Worm (Caenorhabditis elegans) whole organism, late embryonic: ENCODE measurements around the gene cul-1.
A peak's percentile ranks its signal among the peaks of the same experiment; 100 is the strongest.

Source experiments
- Y22D7AL.16 ChIP-seq: sonication (generic microtip); optimal IDR thresholded peaks from 2 replicates; lab custom pipeline; 2016; ENCODE audit warnings: missing genetic modification characterization, missing compliant biosample characterization
- ceh-14 ChIP-seq: sonication (generic microtip); optimal IDR thresholded peaks from 2 replicates; lab custom pipeline; 2016; ENCODE audit warnings: missing genotype, missing genetic modification characterization, missing compliant biosample characterization
- ceh-18 ChIP-seq: sonication (generic microtip); optimal IDR thresholded peaks from 2 replicates; lab custom pipeline; 2016; ENCODE audit warnings: missing genetic modification characterization, missing compliant biosample characterization
- ceh-31 ChIP-seq: sonication (generic microtip); optimal IDR thresholded peaks from 2 replicates; lab custom pipeline; 2016; ENCODE audit warnings: missing genetic modification characterization, missing compliant biosample characterization
- fkh-10 ChIP-seq: fragments of 150-350 bp; optimal IDR thresholded peaks from 2 replicates; lab custom pipeline; 2014; ENCODE audit warnings: missing biosample characterization, missing genetic modification reagents, missing genetic modification characterization
- fkh-6 ChIP-seq: sonication (generic microtip); optimal IDR thresholded peaks from 2 replicates; lab custom pipeline; 2016; ENCODE audit warnings: missing genetic modification characterization, missing compliant biosample characterization
- nfya-1 ChIP-seq: sonication (generic microtip); optimal IDR thresholded peaks from 2 replicates; lab custom pipeline; 2017; ENCODE audit warnings: missing genetic modification characterization, mild to moderate bottlenecking, missing compliant biosample characterization, antibody characterized with exemption, moderate library complexity
- sox-2 ChIP-seq: fragments of 200-800 bp; sonication (Bioruptor generic); IDR thresholded peaks from 2 replicates; pipeline ENCODE4 v1.3.6; 2022; ENCODE audit warnings: missing genetic modification reagents, missing genetic modification characterization, missing compliant biosample characterization
- unc-55 ChIP-seq: sonication (generic microtip); optimal IDR thresholded peaks from 2 replicates; lab custom pipeline; 2017; ENCODE audit warnings: missing biosample characterization, missing genetic modification reagents, missing genetic modification characterization
- ztf-16 ChIP-seq: sonication (generic microtip); optimal IDR thresholded peaks from 2 replicates; lab custom pipeline; 2017; ENCODE audit warnings: missing genetic modification characterization, missing compliant biosample characterization

DNA sequence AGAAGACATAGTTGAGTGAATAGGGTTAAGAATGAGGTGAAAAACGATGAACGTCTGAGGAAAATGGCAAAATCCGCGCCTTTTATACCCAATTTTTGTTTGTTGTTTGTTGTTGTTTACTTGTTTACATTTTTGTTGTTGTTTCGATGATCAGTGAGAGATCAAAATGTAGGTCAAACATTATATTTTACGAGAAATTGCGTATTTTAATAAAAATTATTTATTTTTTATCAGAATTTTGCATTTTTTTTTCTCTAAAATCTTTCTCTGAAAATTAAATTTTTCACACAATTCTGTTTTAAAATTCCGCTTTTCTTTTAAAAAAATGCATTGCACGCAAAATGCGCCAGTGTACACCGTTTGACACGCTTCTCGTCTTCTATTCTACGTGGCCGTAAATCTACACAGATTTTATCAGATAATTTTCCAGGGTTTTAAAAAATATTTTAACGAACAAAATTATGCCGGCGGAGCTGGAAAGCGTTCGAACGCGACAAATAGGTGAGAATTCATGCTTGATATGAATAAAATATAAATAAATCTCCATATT, 35.7 kb downstream of the cul-1 start, which contains the start of the genes sip-1 and sly-1:
- TF ChIP-seq sox-2 (GFP tag; lab: Robert Waterston, UW) (no peak), nfya-1 (tag; lab: Kevin White, UChicago) (peak; percentile 65), fkh-6 (tag; lab: Kevin White, UChicago) (no peak), ztf-16 (no peak), ceh-14 (no peak), ceh-18 (tag; lab: Kevin White, UChicago) (no peak), Y22D7AL.16 (tag; lab: Kevin White, UChicago) (no peak), ceh-31 (no peak), fkh-10 (GFP tag; lab: Kevin White, UChicago) (no peak), unc-55 (peak; percentile 53)
